Fruit fly (Drosophila melanogaster) whole organism, embryonic: ENCODE measurements around the gene MED15.

Source experiments
- ATbp ChIP-seq: fragments of 200-800 bp; sonication (Bioruptor generic); optimal IDR thresholded peaks from 2 replicates; lab custom pipeline; 2017; ENCODE audit warnings: missing biosample characterization, mild to moderate bottlenecking, missing genetic modification characterization, missing genetic modification reagents
- Adf1 ChIP-seq: fragments of 200-800 bp; sonication (Bioruptor generic); IDR thresholded peaks from 2 replicates; pipeline ENCODE4 v1.3.6; 2022; ENCODE audit warnings: missing biosample characterization, missing genetic modification characterization
- B-H2 ChIP-seq: fragments of 200-800 bp; sonication (Bioruptor generic); optimal IDR thresholded peaks from 2 replicates; lab custom pipeline; 2018; ENCODE audit warnings: missing biosample characterization, mild to moderate bottlenecking, missing genetic modification characterization
- CG10267 ChIP-seq: fragments of 200-800 bp; sonication (Bioruptor generic); optimal IDR thresholded peaks from 2 replicates; lab custom pipeline; 2018; ENCODE audit warnings: missing biosample characterization, mild to moderate bottlenecking, missing genetic modification characterization, moderate library complexity
- CG10431 ChIP-seq: fragments of 200-800 bp; sonication (Bioruptor generic); optimal IDR thresholded peaks from 3 replicates; lab custom pipeline; 2018; ENCODE audit warnings: missing biosample characterization, mild to moderate bottlenecking, missing genetic modification characterization
- CG10543 ChIP-seq: fragments of 200-800 bp; sonication (Bioruptor generic); optimal IDR thresholded peaks from 3 replicates; lab custom pipeline; 2017; ENCODE audit warnings: missing biosample characterization, mild to moderate bottlenecking, missing genetic modification characterization, moderate library complexity
- CG13123 ChIP-seq: fragments of 200-800 bp; sonication (Bioruptor generic); optimal IDR thresholded peaks from 2 replicates; lab custom pipeline; 2016; ENCODE audit warnings: missing biosample characterization, missing genetic modification characterization
- CG14014 ChIP-seq: fragments of 200-800 bp; sonication (Bioruptor generic); IDR thresholded peaks from 2 replicates; pipeline ENCODE4 v1.3.6; 2022; ENCODE audit warnings: missing biosample characterization, missing genetic modification characterization
- CG15601 ChIP-seq: fragments of 200-800 bp; sonication (Bioruptor generic); optimal IDR thresholded peaks from 3 replicates; lab custom pipeline; 2019; ENCODE audit warnings: missing biosample characterization, mild to moderate bottlenecking, missing genetic modification characterization, moderate library complexity
- CG16779 ChIP-seq: fragments of 200-800 bp; sonication (Bioruptor generic); IDR thresholded peaks from 2 replicates; pipeline ENCODE4 v1.3.6; 2022; ENCODE audit warnings: missing biosample characterization, missing genetic modification characterization
- CG16863 ChIP-seq: fragments of 200-800 bp; sonication (Bioruptor generic); optimal IDR thresholded peaks from 3 replicates; lab custom pipeline; 2016; ENCODE audit warnings: missing biosample characterization, missing genetic modification characterization
- CG17612 ChIP-seq: fragments of 200-800 bp; sonication (Bioruptor generic); IDR thresholded peaks from 2 replicates; pipeline ENCODE4 v1.3.6; 2022; ENCODE audit warnings: missing biosample characterization, missing genetic modification characterization
- CG18011 ChIP-seq: fragments of 200-800 bp; sonication (Bioruptor generic); optimal IDR thresholded peaks from 2 replicates; lab custom pipeline; 2017; ENCODE audit warnings: missing biosample characterization, missing genetic modification characterization, mild to moderate bottlenecking, moderate library complexity, missing genotype
- CG18599 ChIP-seq: fragments of 200-800 bp; sonication (Bioruptor generic); optimal IDR thresholded peaks from 3 replicates; lab custom pipeline; 2017; ENCODE audit warnings: missing biosample characterization, missing genetic modification characterization, mild to moderate bottlenecking, moderate library complexity, missing genetic modification reagents
- CG2129 ChIP-seq: fragments of 200-800 bp; sonication (Bioruptor generic); IDR thresholded peaks from 2 replicates; pipeline ENCODE4 v1.3.6; 2022; ENCODE audit warnings: missing biosample characterization, missing genetic modification characterization; ENCODE audit not compliant: partially characterized antibody
- CG3281 ChIP-seq: fragments of 200-800 bp; sonication (Bioruptor generic); optimal IDR thresholded peaks from 3 replicates; lab custom pipeline; 2017; ENCODE audit warnings: missing biosample characterization, mild to moderate bottlenecking, missing genetic modification characterization
- CG34376 ChIP-seq: fragments of 200-800 bp; sonication (Bioruptor generic); optimal IDR thresholded peaks from 2 replicates; lab custom pipeline; 2018; ENCODE audit warnings: missing biosample characterization, mild to moderate bottlenecking, missing genetic modification characterization
- CG3838 ChIP-seq: fragments of 200-800 bp; sonication (Bioruptor generic); optimal IDR thresholded peaks from 3 replicates; lab custom pipeline; 2016; ENCODE audit warnings: missing biosample characterization, missing genetic modification characterization
- CG3847 ChIP-seq: fragments of 200-800 bp; sonication (Bioruptor generic); IDR thresholded peaks from 2 replicates; pipeline ENCODE4 v1.3.6; 2022; ENCODE audit warnings: missing biosample characterization, missing genetic modification characterization
- CG4360 ChIP-seq: fragments of 200-800 bp; sonication (Bioruptor generic); IDR thresholded peaks from 2 replicates; pipeline ENCODE4 v1.3.6; 2022; ENCODE audit warnings: missing biosample characterization, missing genetic modification characterization
- CG6272 ChIP-seq: fragments of 200-800 bp; sonication (Bioruptor generic); IDR thresholded peaks from 2 replicates; pipeline ENCODE4 v1.3.6; 2022; ENCODE audit warnings: missing biosample characterization, missing genetic modification characterization
- CG7372 ChIP-seq: fragments of 200-800 bp; sonication (Bioruptor generic); IDR thresholded peaks from 2 replicates; pipeline ENCODE4 v1.3.6; 2022; ENCODE audit warnings: missing biosample characterization, missing genetic modification characterization
- CG8765 ChIP-seq: fragments of 200-800 bp; sonication (Bioruptor generic); IDR thresholded peaks from 2 replicates; pipeline ENCODE4 v1.3.6; 2022; ENCODE audit warnings: missing biosample characterization, missing genetic modification characterization
- Doc3 ChIP-seq: fragments of 200-800 bp; sonication (Bioruptor generic); IDR thresholded peaks from 3 replicates; pipeline ENCODE4 v1.3.6; 2022; ENCODE audit warnings: missing biosample characterization, missing genetic modification characterization; ENCODE audit not compliant: partially characterized antibody
- ERR ChIP-seq: fragments of 200-800 bp; sonication (Bioruptor generic); optimal IDR thresholded peaks from 2 replicates; lab custom pipeline; 2016; ENCODE audit warnings: missing biosample characterization, missing genetic modification characterization
- Hmr ChIP-seq: fragments of 200-800 bp; sonication (Bioruptor generic); optimal IDR thresholded peaks from 3 replicates; lab custom pipeline; 2017; ENCODE audit warnings: mild to moderate bottlenecking, missing biosample characterization, missing genetic modification reagents, missing genetic modification characterization
- Hmx ChIP-seq: fragments of 200-800 bp; sonication (Bioruptor generic); optimal IDR thresholded peaks from 2 replicates; lab custom pipeline; 2016; ENCODE audit warnings: missing biosample characterization, missing genetic modification characterization
- Jarid2 ChIP-seq: fragments of 200-800 bp; sonication (Bioruptor generic); optimal IDR thresholded peaks from 3 replicates; lab custom pipeline; 2017; ENCODE audit warnings: mild to moderate bottlenecking, missing biosample characterization, missing genetic modification reagents, missing genetic modification characterization
- NC2α ChIP-seq: fragments of 200-800 bp; sonication (Bioruptor generic); optimal IDR thresholded peaks from 2 replicates; lab custom pipeline; 2016; ENCODE audit warnings: missing biosample characterization, missing genetic modification characterization
- Pdp1 ChIP-seq, 2 experiments: fragments of 200-800 bp; sonication (Bioruptor generic); optimal IDR thresholded peaks; 3 replicates each; lab custom pipeline; 2016; ENCODE audit warnings: missing biosample characterization in 2 of 2, missing genetic modification characterization in 2 of 2, mild to moderate bottlenecking in 1 of 2, moderate library complexity in 1 of 2
- Ravus ChIP-seq: fragments of 200-800 bp; sonication (Bioruptor generic); IDR thresholded peaks from 2 replicates; pipeline ENCODE4 v1.3.6; 2022; ENCODE audit warnings: missing biosample characterization, missing genetic modification characterization
- TFAM ChIP-seq: fragments of 200-800 bp; sonication (Bioruptor generic); optimal IDR thresholded peaks from 2 replicates; lab custom pipeline; 2017; ENCODE audit warnings: missing biosample characterization, missing genetic modification characterization, inconsistent platforms
- amos ChIP-seq: fragments of 200-800 bp; sonication (Bioruptor generic); IDR thresholded peaks from 2 replicates; pipeline ENCODE4 v1.3.6; 2022; ENCODE audit warnings: missing biosample characterization, missing genetic modification characterization; ENCODE audit not compliant: partially characterized antibody
- br ChIP-seq: fragments of >200 bp; optimal IDR thresholded peaks from 2 replicates; lab custom pipeline; 2017
- cad ChIP-seq: fragments of >200 bp; optimal IDR thresholded peaks from 2 replicates; lab custom pipeline; 2017; ENCODE audit warnings: missing biosample characterization, missing genetic modification characterization
- cato ChIP-seq: fragments of 200-800 bp; sonication (Bioruptor generic); optimal IDR thresholded peaks from 2 replicates; lab custom pipeline; 2016; ENCODE audit warnings: missing biosample characterization, missing genetic modification characterization, borderline replicate concordance
- dm ChIP-seq: fragments of 200-800 bp; sonication (Bioruptor generic); optimal IDR thresholded peaks from 3 replicates; lab custom pipeline; 2016; ENCODE audit warnings: missing biosample characterization, missing genetic modification characterization
- gcm ChIP-seq: fragments of 200-800 bp; sonication (Bioruptor generic); optimal IDR thresholded peaks from 2 replicates; lab custom pipeline; 2019; ENCODE audit warnings: missing biosample characterization, mild to moderate bottlenecking, missing genetic modification characterization, moderate library complexity
- gro ChIP-seq: fragments of 200-800 bp; sonication (Bioruptor generic); optimal IDR thresholded peaks from 2 replicates; lab custom pipeline; 2016; ENCODE audit warnings: missing biosample characterization, missing genetic modification characterization
- lola ChIP-seq, 3 experiments: fragments of >200 bp in 2 of 3; fragments of 200-800 bp in 1 of 3; sonication (Bioruptor generic) in 1 of 3; optimal IDR thresholded peaks; 2 replicates each; lab custom pipeline; 2017 to 2019; ENCODE audit warnings: missing biosample characterization in 3 of 3, missing genetic modification characterization in 3 of 3, mild to moderate bottlenecking in 1 of 3, moderate library complexity in 1 of 3
- nau ChIP-seq: fragments of 200-800 bp; sonication (Bioruptor generic); optimal IDR thresholded peaks from 3 replicates; lab custom pipeline; 2017; ENCODE audit warnings: missing biosample characterization, mild to moderate bottlenecking, missing genetic modification characterization, missing genetic modification reagents
- pan ChIP-seq, 4 experiments: fragments of >200 bp in 3 of 4; fragments of 200-800 bp in 1 of 4; sonication (Bioruptor generic) in 1 of 4; optimal IDR thresholded peaks in 3 of 4; IDR thresholded peaks in 1 of 4; 2 replicates each; pipeline versions ENCODE4 v1.3.6 to Lab custom; 2017 to 2022; ENCODE audit warnings: missing biosample characterization in 2 of 4, missing genetic modification characterization in 2 of 4, mixed read lengths in 1 of 4
- pho ChIP-seq: fragments of 200-800 bp; sonication (Bioruptor generic); optimal IDR thresholded peaks from 2 replicates; lab custom pipeline; 2016; ENCODE audit warnings: missing biosample characterization, missing genetic modification characterization
- scrt ChIP-seq: fragments of 200-800 bp; sonication (Bioruptor generic); optimal IDR thresholded peaks from 2 replicates; lab custom pipeline; 2018; ENCODE audit warnings: missing biosample characterization, mild to moderate bottlenecking, missing genetic modification characterization, moderate library complexity
- sd ChIP-seq: fragments of 200-800 bp; sonication (Bioruptor generic); optimal IDR thresholded peaks from 3 replicates; lab custom pipeline; 2018; ENCODE audit warnings: missing biosample characterization, mild to moderate bottlenecking, missing genetic modification characterization, moderate library complexity
- toy ChIP-seq: fragments of 200-800 bp; sonication (Bioruptor generic); IDR thresholded peaks from 2 replicates; pipeline ENCODE4 v1.3.6; 2022; ENCODE audit warnings: missing biosample characterization, missing genetic modification characterization
- vnd ChIP-seq: fragments of 200-800 bp; sonication (Bioruptor generic); IDR thresholded peaks from 3 replicates; pipeline ENCODE4 v1.3.6; 2022; ENCODE audit warnings: missing biosample characterization, missing genetic modification characterization; ENCODE audit not compliant: partially characterized antibody
- vvl ChIP-seq: fragments of 200-800 bp; sonication (Bioruptor generic); IDR thresholded peaks from 2 replicates; pipeline ENCODE4 v1.3.6; 2022; ENCODE audit warnings: missing biosample characterization, missing genetic modification characterization
- zen2 ChIP-seq: fragments of 200-800 bp; sonication (Bioruptor generic); IDR thresholded peaks from 3 replicates; pipeline ENCODE4 v1.3.6; 2022; ENCODE audit warnings: missing biosample characterization, missing genetic modification characterization; ENCODE audit not compliant: partially characterized antibody

MED15 gene

DNA sequence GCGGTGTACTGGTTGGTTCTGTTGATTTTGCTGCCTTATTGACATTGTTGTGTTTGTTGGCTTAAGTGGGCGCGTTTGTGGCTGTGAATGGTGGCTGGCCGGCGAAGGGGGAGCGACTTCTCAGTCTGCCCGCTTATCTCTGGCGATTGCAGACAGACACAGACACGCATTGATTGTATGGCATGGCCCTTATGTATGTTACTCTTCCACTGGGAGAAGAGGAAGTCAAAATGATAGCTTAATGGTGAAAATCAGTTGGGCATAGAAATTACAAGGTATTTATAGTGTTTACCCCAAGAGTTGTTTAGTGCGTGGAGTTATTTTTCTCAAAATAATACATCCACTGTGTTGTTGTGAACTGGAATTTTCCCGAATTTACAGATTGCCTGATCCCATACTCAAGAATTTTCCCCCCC lies 13.0 kb downstream of the MED15 start (continued):
- TF ChIP-seq B-H2 (GFP tag; lab: Kevin White, UChicago) (peak; percentile 83), scrt (GFP tag; lab: Kevin White, UChicago) (peak; percentile 86), br (lab: Kevin White, UChicago) (no peak), nau (GFP tag; lab: Kevin White, UChicago) (peak; percentile 96), ERR (GFP tag; lab: Kevin White, UChicago) (peak; percentile 89), CG7372 (GFP tag; lab: Robert Waterston, UW) (0 out of 2 replicates have a peak, but pooled peaks have one; percentile 36), CG10431 (GFP tag; lab: Kevin White, UChicago) (peak; percentile 93), ATbp (GFP tag; lab: Kevin White, UChicago) (peak; percentile 99), CG3281 (GFP tag; lab: Kevin White, UChicago) (peak; percentile 86), CG18011 (GFP tag; lab: Kevin White, UChicago) (peak; percentile 59), CG4360 (GFP tag; lab: Robert Waterston, UW) (peak; percentile 75), CG2129 (GFP tag; lab: Robert Waterston, UW) (no peak), CG16863 (peak; percentile 94), zen2 (no peak), CG15601 (peak; percentile 95), CG8765 (GFP tag; lab: Robert Waterston, UW) (no peak), amos (GFP tag; lab: Robert Waterston, UW) (no peak), NC2α (GFP tag; lab: Kevin White, UChicago) (peak; percentile 86), lola (GFP tag; optimal IDR thresholded peaks at IDR 0.05; lab: Kevin White, UChicago) (peak in 1 of 3 experiments; percentile 61), Pdp1 (GFP tag; optimal IDR thresholded peaks at IDR 0.05; lab: Kevin White, UChicago) (peak; percentile 60 to 76), CG14014 (GFP tag; lab: Robert Waterston, UW) (peak; percentile 91; the same call in 1 of the 2 replicates), dm (GFP tag; lab: Kevin White, UChicago) (peak; percentile 73), gcm (GFP tag; lab: Kevin White, UChicago) (peak; percentile 94), CG10543 (GFP tag; lab: Kevin White, UChicago) (peak; percentile 99), sd (tag; lab: Kevin White, UChicago) (peak; percentile 82), Jarid2 (peak; percentile 73), CG13123 (peak; percentile 93), CG18599 (GFP tag; lab: Kevin White, UChicago) (peak; percentile 95), CG17612 (GFP tag; lab: Robert Waterston, UW) (peak; percentile 62; the same call in 1 of the 2 replicates), CG3847 (GFP tag; lab: Robert Waterston, UW) (peak; percentile 53), gro (GFP tag; lab: Kevin White, UChicago) (peak; percentile 69), CG34376 (GFP tag; lab: Kevin White, UChicago) (peak; percentile 94), pan (optimal IDR thresholded peaks at IDR 0.05; lab: Kevin White, UChicago) (no peak), pan (GFP tag; optimal IDR thresholded peaks at IDR 0.05 in 1 of 2, IDR thresholded peaks at IDR 0.05 in 1 of 2) (peak in 1 of 2 experiments; percentile 81), cato (peak; percentile 82), vvl (GFP tag; lab: Robert Waterston, UW) (peak; percentile 82), Hmx (GFP tag; lab: Kevin White, UChicago) (no peak), vnd (GFP tag; lab: Robert Waterston, UW) (no peak), Ravus (no peak), CG6272 (GFP tag; lab: Robert Waterston, UW) (no peak), toy (peak; percentile 55; the same call in 1 of the 2 replicates), Hmr (GFP tag; lab: Kevin White, UChicago) (peak; percentile 94), CG10267 (tag; lab: Kevin White, UChicago) (peak; percentile 39), Adf1 (GFP tag; lab: Robert Waterston, UW) (peak; percentile 59; the same call in 1 of the 2 replicates), TFAM (peak; percentile 63), CG3838 (GFP tag; lab: Kevin White, UChicago) (peak; percentile 91), CG16779 (peak; percentile 82), cad (GFP tag; lab: Kevin White, UChicago) (no peak), pho (GFP tag; lab: Kevin White, UChicago) (peak; percentile 80), Doc3 (GFP tag; lab: Robert Waterston, UW) (no peak)
